Fruit fly (Drosophila melanogaster): ENCODE data around the gene daed.

- TF ChIP-seq kay (GFP tag; ENCODE audit: borderline replicate concordance) (peak; percentile 34), CG5204 (GFP tag; optimal IDR thresholded peaks at IDR 0.05) (no peak), pad (GFP tag; optimal IDR thresholded peaks at IDR 0.05) (no peak), cnc (optimal IDR thresholded peaks at IDR 0.05) (no peak), CG33017 (tag; optimal IDR thresholded peaks at IDR 0.05) (no peak), Mnt (GFP tag; optimal IDR thresholded peaks at IDR 0.05) (no peak), CG11617 (GFP tag; optimal IDR thresholded peaks at IDR 0.05) (no peak), CG1620 (GFP tag; optimal IDR thresholded peaks at IDR 0.05) (no peak)
These were observed 47.1 kb downstream of the daed start for dm6 chr2L:2168894-2169456.

Data from whole organism, adult.